Fruit fly (Drosophila melanogaster): ENCODE measurements around the gene hoip.

Gene hoip

DNA sequence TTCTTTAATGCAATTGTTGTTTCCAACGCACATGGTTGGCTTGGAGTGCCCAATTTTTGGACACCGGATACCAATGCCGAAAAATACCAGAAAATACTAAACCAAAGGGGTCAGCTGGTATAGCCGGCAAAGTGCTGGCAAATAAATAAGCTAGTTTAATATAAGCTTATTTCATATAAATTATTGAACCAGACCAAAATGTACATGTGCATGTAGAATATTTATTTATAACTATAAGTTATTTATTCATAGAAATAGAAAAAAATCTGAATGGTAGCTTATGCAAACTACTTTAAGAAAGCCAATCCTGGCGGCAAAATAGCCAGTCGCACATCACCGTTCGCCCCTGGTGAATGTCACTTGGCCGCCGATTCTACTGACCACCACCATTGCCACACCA, 863 bp downstream of the hoip start, which contains the start of gene pelo (continued):
- TF ChIP-seq pb (GFP tag; optimal IDR thresholded peaks at IDR 0.05) (no peak), CG1024 (GFP tag; IDR thresholded peaks at IDR 0.05) (no peak), stc (GFP tag; IDR thresholded peaks at IDR 0.05) (0 out of 2 replicates have a peak, but pooled peaks have one; percentile 12), bowl (GFP tag; IDR thresholded peaks at IDR 0.05) (no peak), Camta (GFP tag; optimal IDR thresholded peaks at IDR 0.05) (no peak), so (GFP tag; IDR thresholded peaks at IDR 0.05) (0 out of 3 replicates have a peak, but pooled peaks have one; percentile 31), Gug (GFP tag; IDR thresholded peaks at IDR 0.05) (no peak; the same call in 3 of the 4 replicates), CG1603 (tag; optimal IDR thresholded peaks at IDR 0.05) (no peak), lola (GFP tag; optimal IDR thresholded peaks at IDR 0.05) (peak in 1 of 3 experiments; percentile 51), CG10654 (GFP tag; optimal IDR thresholded peaks at IDR 0.05) (peak; percentile 50), CG15514 (GFP tag; optimal IDR thresholded peaks at IDR 0.05) (peak; percentile 81), CG10147 (GFP tag; optimal IDR thresholded peaks at IDR 0.05) (peak; percentile 76), chn (GFP tag; optimal IDR thresholded peaks at IDR 0.05) (no peak), chif (GFP tag; optimal IDR thresholded peaks at IDR 0.05) (no peak), CG3838 (GFP tag; optimal IDR thresholded peaks at IDR 0.05) (no peak), crp (GFP tag; optimal IDR thresholded peaks at IDR 0.05) (peak; percentile 22 to 88), amos (GFP tag; IDR thresholded peaks at IDR 0.05; ENCODE audit: partially characterized antibody) (no peak), CG31388 (GFP tag; optimal IDR thresholded peaks at IDR 0.05) (no peak), CG42726 (GFP tag; IDR thresholded peaks at IDR 0.05; ENCODE audit: partially characterized antibody) (no peak), CG3163 (GFP tag; optimal IDR thresholded peaks at IDR 0.05) (no peak), Usf (GFP tag; optimal IDR thresholded peaks at IDR 0.05) (peak; percentile 60), NC2β (GFP tag; optimal IDR thresholded peaks at IDR 0.05) (no peak), Poxn (GFP tag; IDR thresholded peaks at IDR 0.05) (0 out of 2 replicates have a peak, but pooled peaks have one; percentile 41), CG17829 (tag; optimal IDR thresholded peaks at IDR 0.05) (peak; percentile 71), Mes4 (GFP tag; optimal IDR thresholded peaks at IDR 0.05) (no peak), Trl (optimal IDR thresholded peaks at IDR 0.05) (no peak), Trl (GFP tag; optimal IDR thresholded peaks at IDR 0.05) (no peak), zf30C (GFP tag; optimal IDR thresholded peaks at IDR 0.05) (no peak), CG8765 (GFP tag; IDR thresholded peaks at IDR 0.05) (peak; percentile 45; the same call in 1 of the 2 replicates), CG11093 (GFP tag; IDR thresholded peaks at IDR 0.05) (0 out of 3 replicates have a peak, but pooled peaks have one; percentile 43), gcm (GFP tag; optimal IDR thresholded peaks at IDR 0.05) (peak; percentile 66), maf-S (GFP tag; optimal IDR thresholded peaks at IDR 0.05) (no peak), Lhr (GFP tag; optimal IDR thresholded peaks at IDR 0.05) (peak; percentile 66), CG30020 (tag; optimal IDR thresholded peaks at IDR 0.05) (peak; percentile 55), Gsc (GFP tag; IDR thresholded peaks at IDR 0.05) (no peak), CG14710 (tag; optimal IDR thresholded peaks at IDR 0.05) (peak; percentile 74), ttk (GFP tag; IDR thresholded peaks at IDR 0.05) (peak; percentile 54; the same call in 1 of the 2 replicates), CTCF (GFP tag; optimal IDR thresholded peaks at IDR 0.05) (no peak), Aef1 (GFP tag; IDR thresholded peaks at IDR 0.05) (peak; percentile 43; the same call in 2 of the 3 replicates), CG6765 (GFP tag; optimal IDR thresholded peaks at IDR 0.05) (peak; percentile 41), CG32767 (GFP tag; IDR thresholded peaks at IDR 0.05) (peak; percentile 63), jumu (GFP tag; optimal IDR thresholded peaks at IDR 0.05) (no peak), esg (GFP tag; conservative IDR thresholded peaks at IDR 0.05) (peak; percentile 54), Six4 (GFP tag; optimal IDR thresholded peaks at IDR 0.05) (no peak), NFAT (GFP tag; IDR thresholded peaks at IDR 0.05) (no peak), cas (GFP tag; IDR thresholded peaks at IDR 0.05) (no peak), en (GFP tag; optimal IDR thresholded peaks at IDR 0.05) (no peak), slp2 (GFP tag; optimal IDR thresholded peaks at IDR 0.05) (no peak), CG11695 (GFP tag; IDR thresholded peaks at IDR 0.05) (peak; percentile 62; the same call in 2 of the 3 replicates), sens (GFP tag) (peak; percentile 69), CG17612 (GFP tag; IDR thresholded peaks at IDR 0.05) (0 out of 2 replicates have a peak, but pooled peaks have one; percentile 29), corto (GFP tag; optimal IDR thresholded peaks at IDR 0.05) (peak; percentile 45)

Measured in whole organism, embryonic.